Fruit fly (Drosophila melanogaster): ENCODE results near the gene CG43336.

CG43336 gene

DNA sequence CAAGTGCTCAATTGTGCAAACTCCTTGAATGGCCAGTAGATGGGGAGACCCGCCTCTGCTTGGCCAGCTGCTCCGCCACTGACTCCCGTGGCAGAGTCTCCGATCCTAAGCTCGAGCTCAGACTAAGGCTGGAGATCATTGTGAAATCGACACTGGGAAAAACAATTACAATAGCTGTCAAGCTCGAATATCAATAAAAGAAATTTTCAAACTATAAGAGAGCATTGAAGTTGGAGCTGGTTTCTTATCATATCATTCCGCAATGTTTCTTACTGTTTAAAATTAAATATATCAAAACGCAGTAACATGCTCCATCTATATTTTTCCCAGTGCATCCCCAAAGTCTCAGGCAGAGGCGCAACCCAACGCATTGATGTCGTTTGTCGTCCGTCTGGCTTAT is 5.8 kb downstream of the CG43336 start (continued):
- TF ChIP-seq gsb (GFP tag; IDR thresholded peaks at IDR 0.05): no peak
- TF ChIP-seq lola (GFP tag; optimal IDR thresholded peaks at IDR 0.05): peak in 1 of 3 experiments; percentile 79
- TF ChIP-seq H2.0 (GFP tag; IDR thresholded peaks at IDR 0.05): no peak
- TF ChIP-seq CG1647 (GFP tag; optimal IDR thresholded peaks at IDR 0.05): no peak
- TF ChIP-seq cato (GFP tag; optimal IDR thresholded peaks at IDR 0.05; ENCODE audit: borderline replicate concordance): no peak
- TF ChIP-seq CG12071 (GFP tag; optimal IDR thresholded peaks at IDR 0.05): no peak
- TF ChIP-seq Atf-2 (GFP tag; optimal IDR thresholded peaks at IDR 0.05): peak; percentile 7
- TF ChIP-seq CG11247 (GFP tag; IDR thresholded peaks at IDR 0.05): no peak
- TF ChIP-seq CG4707 (GFP tag; optimal IDR thresholded peaks at IDR 0.05): no peak
- TF ChIP-seq dimm (GFP tag; IDR thresholded peaks at IDR 0.05): no peak
- TF ChIP-seq GATAe (GFP tag; conservative IDR thresholded peaks at IDR 0.05): no peak
- TF ChIP-seq bowl (GFP tag; IDR thresholded peaks at IDR 0.05): no peak
- TF ChIP-seq Opbp (GFP tag; IDR thresholded peaks at IDR 0.05; ENCODE audit: partially characterized antibody): no peak
- TF ChIP-seq p53 (GFP tag; optimal IDR thresholded peaks at IDR 0.05): no peak
- TF ChIP-seq Scr (GFP tag; IDR thresholded peaks at IDR 0.05; ENCODE audit: partially characterized antibody): no peak
- TF ChIP-seq btn (GFP tag; optimal IDR thresholded peaks at IDR 0.05): peak; percentile 1
- peak; percentile 12 for TF ChIP-seq Mad (GFP tag; optimal IDR thresholded peaks at IDR 0.05)
- TF ChIP-seq CG11696 (GFP tag; IDR thresholded peaks at IDR 0.05): no peak
- TF ChIP-seq unpg (GFP tag; optimal IDR thresholded peaks at IDR 0.05): peak; percentile 19
- no peak for TF ChIP-seq Myb (GFP tag; optimal IDR thresholded peaks at IDR 0.05)
- no peak for TF ChIP-seq trh (GFP tag; optimal IDR thresholded peaks at IDR 0.05)
- peak; percentile 21 for TF ChIP-seq CoRest (tag; optimal IDR thresholded peaks at IDR 0.05)
- peak; percentile 65 for TF ChIP-seq CG4424 (GFP tag; optimal IDR thresholded peaks at IDR 0.05)
- TF ChIP-seq CG3163 (GFP tag; optimal IDR thresholded peaks at IDR 0.05): no peak
- TF ChIP-seq trem (tag; optimal IDR thresholded peaks at IDR 0.05): peak; percentile 72
- TF ChIP-seq wor (GFP tag; IDR thresholded peaks at IDR 0.05): no peak
- peak; percentile 7 for TF ChIP-seq CG33213 (GFP tag; optimal IDR thresholded peaks at IDR 0.05)
- TF ChIP-seq lilli (GFP tag; optimal IDR thresholded peaks at IDR 0.05): peak; percentile 21
- peak; percentile 32 for TF ChIP-seq CG8089 (GFP tag; optimal IDR thresholded peaks at IDR 0.05)
- TF ChIP-seq D19A (tag; optimal IDR thresholded peaks at IDR 0.05): peak; percentile 58
- no peak for TF ChIP-seq Hr39 (optimal IDR thresholded peaks at IDR 0.05)
- peak; percentile 2 for TF ChIP-seq Sox100B (GFP tag; optimal IDR thresholded peaks at IDR 0.05)
- TF ChIP-seq CG6654 (GFP tag; optimal IDR thresholded peaks at IDR 0.05): no peak
- peak; percentile 60; the same call in 1 of the 2 replicates for TF ChIP-seq chm (GFP tag; IDR thresholded peaks at IDR 0.05)
- no peak for TF ChIP-seq repo (GFP tag; optimal IDR thresholded peaks at IDR 0.05)
- TF ChIP-seq Deaf1 (tag; optimal IDR thresholded peaks at IDR 0.05): no peak
- TF ChIP-seq Sry-δ (GFP tag; optimal IDR thresholded peaks at IDR 0.05): peak; percentile 15
- TF ChIP-seq jing (GFP tag; optimal IDR thresholded peaks at IDR 0.05): no peak
- no peak for TF ChIP-seq CG6854 (GFP tag; optimal IDR thresholded peaks at IDR 0.05)
- no peak for TF ChIP-seq CG15073 (GFP tag; optimal IDR thresholded peaks at IDR 0.05)
- no peak for TF ChIP-seq ro (GFP tag; IDR thresholded peaks at IDR 0.05)
- no peak; the same call in 1 of the 3 replicates for TF ChIP-seq row (GFP tag; IDR thresholded peaks at IDR 0.05)
- no peak for TF ChIP-seq ken (GFP tag; IDR thresholded peaks at IDR 0.05)
- peak; percentile 23 for TF ChIP-seq Ssrp (tag; optimal IDR thresholded peaks at IDR 0.05)
- no peak for TF ChIP-seq CG4730 (GFP tag; IDR thresholded peaks at IDR 0.05)
- TF ChIP-seq CG17361 (GFP tag; IDR thresholded peaks at IDR 0.05): peak; percentile 68; the same call in 2 of the 3 replicates
- TF ChIP-seq CG31365 (tag; optimal IDR thresholded peaks at IDR 0.05): no peak
- peak; percentile 31 for TF ChIP-seq Max (GFP tag; optimal IDR thresholded peaks at IDR 0.05)
- TF ChIP-seq Doc2 (GFP tag; IDR thresholded peaks at IDR 0.05): no peak
- TF ChIP-seq crc (GFP tag; optimal IDR thresholded peaks at IDR 0.05): no peak
- no peak for TF ChIP-seq B-H1 (GFP tag; IDR thresholded peaks at IDR 0.05)
- TF ChIP-seq Six4 (GFP tag; optimal IDR thresholded peaks at IDR 0.05): peak; percentile 6
- TF ChIP-seq pb (GFP tag; optimal IDR thresholded peaks at IDR 0.05): no peak
